Fruit fly (Drosophila melanogaster) whole organism, adult: Measurements from ENCODE around the gene por.

Experiments
- CG1620 ChIP-seq: fragments of 200-800 bp; sonication (Bioruptor generic); optimal IDR thresholded peaks from 2 replicates; lab custom pipeline; 2016; ENCODE audit warnings: missing biosample characterization, missing genetic modification characterization
- Clk ChIP-seq: fragments of 200-800 bp; sonication (Bioruptor generic); optimal IDR thresholded peaks from 2 replicates; lab custom pipeline; 2017; ENCODE audit warnings: missing biosample characterization, missing genetic modification characterization
- Mnt ChIP-seq: fragments of 200-800 bp; sonication (Bioruptor generic); optimal IDR thresholded peaks from 2 replicates; lab custom pipeline; 2016; ENCODE audit warnings: missing biosample characterization, mild to moderate bottlenecking, missing genetic modification characterization

- TF ChIP-seq Clk (GFP tag; lab: Kevin White, UChicago) (no peak), CG1620 (GFP tag; lab: Kevin White, UChicago) (no peak), Mnt (GFP tag; lab: Kevin White, UChicago) (no peak)
Measured at dm6 chrX:18409938-18410337, 30.3 kb upstream of the por start, which contains the start of gene Nt5b.
